Fruit fly (Drosophila melanogaster): ENCODE data around the gene vri.

Gene vri

DNA sequence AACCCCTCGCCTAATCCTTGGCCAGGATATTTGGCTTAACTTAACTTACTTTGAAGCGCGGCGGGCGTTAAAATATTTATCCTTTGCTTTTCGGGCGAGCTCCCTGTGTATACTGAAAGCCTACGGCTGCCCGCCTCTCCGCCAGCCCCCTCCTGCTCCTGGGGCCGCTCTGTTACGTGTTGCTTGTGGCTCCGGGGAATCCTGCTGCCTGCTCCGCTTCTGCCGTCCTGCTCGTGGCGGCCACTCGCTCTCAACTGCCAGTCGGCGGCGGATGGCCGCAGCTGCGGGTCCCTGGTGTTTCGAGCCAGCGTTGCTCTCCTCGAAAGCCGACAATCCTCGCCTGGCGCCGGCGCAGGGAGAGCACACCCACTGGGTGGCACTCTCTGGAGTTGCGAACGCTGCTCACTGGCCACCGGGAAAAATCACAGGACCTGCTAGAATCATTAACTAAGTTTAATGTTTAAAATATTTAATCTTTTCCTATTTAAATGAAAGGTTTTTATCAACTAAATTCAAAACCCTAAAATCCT is 26.0 kb downstream of the vri start, which contains the start of gene CG14024 (continued):
- TF ChIP-seq scrt (GFP tag; optimal IDR thresholded peaks at IDR 0.05) (peak; percentile 96), Usf (GFP tag; optimal IDR thresholded peaks at IDR 0.05) (no peak), dpn (GFP tag; optimal IDR thresholded peaks at IDR 0.05) (no peak), CG31388 (GFP tag; optimal IDR thresholded peaks at IDR 0.05) (no peak), Dbx (GFP tag; IDR thresholded peaks at IDR 0.05) (peak; percentile 42; the same call in 1 of the 3 replicates), Rx (GFP tag; IDR thresholded peaks at IDR 0.05) (no peak), PHDP (tag; optimal IDR thresholded peaks at IDR 0.05) (no peak), Scr (GFP tag; IDR thresholded peaks at IDR 0.05; ENCODE audit: partially characterized antibody) (no peak), Gsc (GFP tag; IDR thresholded peaks at IDR 0.05) (no peak), Pdp1 (GFP tag; optimal IDR thresholded peaks at IDR 0.05) (no peak), Myb (GFP tag; optimal IDR thresholded peaks at IDR 0.05) (no peak), Chrac-16 (GFP tag; optimal IDR thresholded peaks at IDR 0.05) (no peak), row (GFP tag; IDR thresholded peaks at IDR 0.05) (0 out of 3 replicates have a peak, but pooled peaks have one; percentile 6), CG17802 (tag; optimal IDR thresholded peaks at IDR 0.05) (no peak), CG8089 (GFP tag; optimal IDR thresholded peaks at IDR 0.05) (no peak), CG6765 (GFP tag; optimal IDR thresholded peaks at IDR 0.05) (no peak), CG6689 (GFP tag; IDR thresholded peaks at IDR 0.05) (peak; percentile 17; the same call in 1 of the 2 replicates), CG34422 (GFP tag; IDR thresholded peaks at IDR 0.05) (0 out of 3 replicates have a peak, but pooled peaks have one; percentile 28), H15 (GFP tag; IDR thresholded peaks at IDR 0.05) (no peak), CG9727 (GFP tag; optimal IDR thresholded peaks at IDR 0.05) (no peak), cwo (GFP tag; optimal IDR thresholded peaks at IDR 0.05) (no peak), Atf-2 (GFP tag; optimal IDR thresholded peaks at IDR 0.05) (no peak), crp (GFP tag; optimal IDR thresholded peaks at IDR 0.05) (no peak), CG1603 (tag; optimal IDR thresholded peaks at IDR 0.05) (no peak), Dip2 (GFP tag; IDR thresholded peaks at IDR 0.05) (no peak), CG1647 (GFP tag; optimal IDR thresholded peaks at IDR 0.05) (no peak), Mrtf (GFP tag; IDR thresholded peaks at IDR 0.05) (no peak), ato (GFP tag; IDR thresholded peaks at IDR 0.05; ENCODE audit: partially characterized antibody) (no peak), Hr78 (GFP tag; optimal IDR thresholded peaks at IDR 0.05) (no peak), sim (GFP tag; IDR thresholded peaks at IDR 0.05) (no peak), zen (tag; optimal IDR thresholded peaks at IDR 0.05) (no peak), Bgb (GFP tag; IDR thresholded peaks at IDR 0.05; ENCODE audit: partially characterized antibody) (no peak), kni (GFP tag; optimal IDR thresholded peaks at IDR 0.05) (no peak), CG9817 (tag; optimal IDR thresholded peaks at IDR 0.05) (no peak), CG11723 (GFP tag; optimal IDR thresholded peaks at IDR 0.05) (no peak), CG15601 (tag; optimal IDR thresholded peaks at IDR 0.05) (no peak), CG16815 (GFP tag; optimal IDR thresholded peaks at IDR 0.05) (no peak), Drgx (GFP tag; IDR thresholded peaks at IDR 0.05) (no peak), CG10431 (GFP tag; optimal IDR thresholded peaks at IDR 0.05) (no peak), twi (tag; optimal IDR thresholded peaks at IDR 0.05) (no peak), Jarid2 (GFP tag; optimal IDR thresholded peaks at IDR 0.05) (peak; percentile 16), CG9932 (GFP tag; IDR thresholded peaks at IDR 0.05) (peak; percentile 11; the same call in 1 of the 2 replicates), CG14710 (tag; optimal IDR thresholded peaks at IDR 0.05) (no peak), Fer1 (GFP tag; optimal IDR thresholded peaks at IDR 0.05) (no peak), gsb (GFP tag; IDR thresholded peaks at IDR 0.05) (no peak), pho (GFP tag; optimal IDR thresholded peaks at IDR 0.05) (no peak), HLHmδ (GFP tag; optimal IDR thresholded peaks at IDR 0.05) (no peak), Doc3 (GFP tag; IDR thresholded peaks at IDR 0.05; ENCODE audit: partially characterized antibody) (no peak), CG11696 (GFP tag; IDR thresholded peaks at IDR 0.05) (no peak), toy (GFP tag; IDR thresholded peaks at IDR 0.05) (no peak)

All from whole organism, embryonic.